Worm (Caenorhabditis elegans) whole organism, midembryonic: ENCODE results near the gene bgnt-1.3.

ENCODE experiments used
- T22C8.4 ChIP-seq: fragments of 200-800 bp; sonication (Bioruptor generic); IDR thresholded peaks from 2 replicates; pipeline ENCODE4 v1.3.6; 2022; ENCODE audit warnings: missing genetic modification characterization, missing compliant biosample characterization
- cog-1 ChIP-seq: sonication (generic microtip); optimal IDR thresholded peaks from 2 replicates; lab custom pipeline; 2016; ENCODE audit warnings: missing genetic modification characterization, missing compliant biosample characterization
- flt-1 ChIP-seq: fragments of 200-800 bp; sonication (Bioruptor generic); IDR thresholded peaks from 2 replicates; pipeline ENCODE4 v1.3.6; 2022; ENCODE audit warnings: missing genetic modification characterization, missing compliant biosample characterization
- klf-2 ChIP-seq: fragments of 200-800 bp; sonication (Bioruptor generic); conservative IDR thresholded peaks from 2 replicates; pipeline ENCODE4 v1.3.6; 2022; ENCODE audit warnings: missing genetic modification reagents, missing genetic modification characterization, missing compliant biosample characterization
- med-1 ChIP-seq: sonication (generic microtip); optimal IDR thresholded peaks from 2 replicates; lab custom pipeline; 2017; ENCODE audit warnings: missing genetic modification characterization, mild to moderate bottlenecking, missing compliant biosample characterization, antibody characterized with exemption, missing genetic modification reagents; ENCODE audit not compliant: insufficient read depth
- ref-1 ChIP-seq: fragments of 200-800 bp; sonication (Bioruptor generic); conservative IDR thresholded peaks from 2 replicates; pipeline ENCODE4 v1.3.6; 2022; ENCODE audit warnings: missing genetic modification reagents, missing genetic modification characterization, missing compliant biosample characterization
- tab-1 ChIP-seq: fragments of 200-800 bp; sonication (Bioruptor generic); IDR thresholded peaks from 2 replicates; pipeline ENCODE4 v1.3.6; 2022; ENCODE audit warnings: missing genetic modification characterization, missing compliant biosample characterization
- ztf-23 ChIP-seq: fragments of 200-800 bp; sonication (Bioruptor generic); IDR thresholded peaks from 2 replicates; pipeline ENCODE4 v1.3.6; 2022; ENCODE audit warnings: missing genetic modification reagents, missing genetic modification characterization, missing compliant biosample characterization
- ztf-29 ChIP-seq: fragments of 200-800 bp; sonication (Bioruptor generic); IDR thresholded peaks from 2 replicates; pipeline ENCODE4 v1.3.6; 2022; ENCODE audit warnings: missing genetic modification reagents, missing genetic modification characterization, missing compliant biosample characterization

The bgnt-1.3 gene

DNA sequence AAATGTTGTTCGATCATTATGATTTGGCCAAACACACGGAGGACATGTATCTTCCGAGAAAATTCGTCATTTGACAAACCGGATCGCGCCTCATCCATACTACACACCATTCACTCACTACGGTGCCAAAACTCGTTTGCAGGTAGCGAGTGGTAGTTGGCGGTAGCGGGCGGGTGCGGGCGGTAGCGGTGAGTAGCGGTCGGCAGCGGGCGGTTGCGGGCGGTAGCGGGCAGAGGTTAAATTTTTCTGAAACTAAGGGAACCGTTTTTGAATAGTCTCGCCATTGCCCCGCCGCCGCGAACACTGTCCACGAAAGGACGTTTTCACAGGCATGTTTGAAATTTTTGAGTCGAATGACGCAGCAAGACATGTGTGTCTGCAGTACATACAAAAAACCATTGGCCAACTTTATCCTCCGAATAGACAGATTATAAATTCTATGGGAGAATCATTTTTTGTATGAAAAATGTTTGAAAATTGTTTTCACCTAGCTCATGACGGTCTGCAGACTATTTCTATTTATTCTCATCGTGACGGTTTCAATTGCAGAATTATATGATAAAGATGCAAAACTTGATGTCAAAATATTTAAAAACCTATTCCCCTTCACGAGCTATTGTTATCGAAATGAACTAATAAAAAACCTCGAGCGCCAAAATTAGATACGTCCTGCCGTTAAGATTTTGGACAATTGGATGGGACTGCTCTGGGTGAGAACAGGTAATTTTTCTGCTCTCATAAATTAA, 45.9 kb downstream of the bgnt-1.3 start, which contains the start of gene F11A5.16:
F11A5.16 (plus strand) TSS at position 696 of the 746 bp plus-strand sequence.
- no peak for TF ChIP-seq ztf-29 (GFP tag; lab: Robert Waterston, UW)
- no peak for TF ChIP-seq med-1 (GFP tag; lab: Kevin White, UChicago)
- TF ChIP-seq klf-2, result no peak
- 0 out of 2 replicates have a peak, but pooled peaks have one; percentile 18 for TF ChIP-seq tab-1 (GFP tag; lab: Robert Waterston, UW)
- no peak for TF ChIP-seq ref-1

DNA sequence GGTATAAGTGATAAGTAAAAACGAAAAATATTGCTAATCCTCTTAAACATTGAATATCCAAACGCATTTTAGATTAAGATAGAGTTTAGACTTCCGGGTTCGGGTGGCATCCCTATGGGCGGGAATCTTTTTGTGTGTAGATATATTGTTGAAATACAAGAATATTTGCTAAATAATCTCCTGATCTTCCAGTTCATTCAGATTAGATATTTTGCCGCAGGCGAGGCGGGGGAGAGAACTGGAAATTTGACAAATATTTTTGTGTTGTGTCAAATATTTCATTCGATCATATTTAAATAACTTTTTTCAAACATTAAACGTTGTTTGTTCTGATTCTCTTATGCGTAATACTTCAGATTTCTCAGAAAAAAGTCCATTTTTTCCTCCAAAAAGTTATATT, 46.5 kb downstream of the bgnt-1.3 start, which contains the start of gene oac-15:
oac-15 (minus strand) TSS at position 101 of the 400 bp plus-strand sequence.
- TF ChIP-seq med-1 (GFP tag; lab: Kevin White, UChicago) (no peak), flt-1 (GFP tag; lab: Robert Waterston, UW) (no peak), ref-1 (no peak), cog-1 (no peak), ztf-29 (GFP tag; lab: Robert Waterston, UW) (no peak), klf-2 (no peak), tab-1 (GFP tag; lab: Robert Waterston, UW) (no peak), ztf-23 (GFP tag; lab: Robert Waterston, UW) (no peak), T22C8.4 (GFP tag; lab: Robert Waterston, UW) (no peak)

DNA sequence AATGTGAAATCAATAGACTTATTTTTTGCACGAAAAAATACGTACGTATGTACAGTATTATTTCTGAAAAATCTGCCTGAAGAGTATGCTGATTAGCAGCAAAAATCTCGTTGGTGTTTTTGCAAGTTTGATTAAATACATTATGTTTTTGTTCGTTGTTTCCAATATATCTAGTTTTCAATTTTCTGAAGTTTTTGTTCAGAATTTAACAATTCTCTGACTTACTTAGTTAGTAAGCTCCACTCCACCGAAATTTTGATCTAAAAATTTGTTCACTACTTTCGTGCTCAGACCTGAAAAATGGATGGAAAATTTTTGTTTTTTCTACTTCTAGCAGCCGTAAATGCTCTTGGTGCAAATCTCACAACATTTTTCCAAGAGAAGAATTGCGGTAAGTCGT, 51.4 kb downstream of the bgnt-1.3 start, which contains the start of gene irld-26:
irld-26 (plus strand) TSS at position 301 of the 400 bp plus-strand sequence.
- TF ChIP-seq cog-1, result no peak
- no peak for TF ChIP-seq tab-1 (GFP tag; lab: Robert Waterston, UW)
- TF ChIP-seq ref-1, result no peak
- no peak for TF ChIP-seq klf-2
- TF ChIP-seq med-1 (GFP tag; lab: Kevin White, UChicago), result no peak
- no peak for TF ChIP-seq ztf-23 (GFP tag; lab: Robert Waterston, UW)
- TF ChIP-seq T22C8.4 (GFP tag; lab: Robert Waterston, UW), result no peak
- TF ChIP-seq ztf-29 (GFP tag; lab: Robert Waterston, UW), result no peak
- no peak for TF ChIP-seq flt-1 (GFP tag; lab: Robert Waterston, UW)
